Worm (Caenorhabditis elegans) whole organism, L1 larva: ENCODE results near the gene F52C9.3.

Experiments used
- lin-39 ChIP-seq: fragments of 150-350 bp; optimal IDR thresholded peaks from 2 replicates; lab custom pipeline; 2014; ENCODE audit warnings: missing biosample characterization, missing genetic modification reagents, missing genetic modification characterization
- nhr-76 ChIP-seq: sonication (generic microtip); optimal IDR thresholded peaks from 2 replicates; lab custom pipeline; 2017; ENCODE audit warnings: missing biosample characterization, missing genetic modification characterization
- nhr-77 ChIP-seq: fragments of 150-350 bp; optimal IDR thresholded peaks from 2 replicates; lab custom pipeline; 2014; ENCODE audit warnings: missing biosample characterization, missing genetic modification characterization
- sptf-1 ChIP-seq: fragments of 150-350 bp; optimal IDR thresholded peaks from 2 replicates; lab custom pipeline; 2014; ENCODE audit warnings: missing biosample characterization, missing genetic modification characterization
- zag-1 ChIP-seq: fragments of 150-350 bp; optimal IDR thresholded peaks from 2 replicates; lab custom pipeline; 2014; ENCODE audit warnings: missing biosample characterization, missing genetic modification characterization

ce11 chrIII:5286205-5286604, 35.5 kb upstream of the F52C9.3 start, which contains the start of gene ZC395.11:
- TF ChIP-seq zag-1: no peak
- no peak for TF ChIP-seq nhr-76
- TF ChIP-seq sptf-1 (tag; lab: Kevin White, UChicago): no peak
- no peak for TF ChIP-seq lin-39
- no peak for TF ChIP-seq nhr-77
